Worm (Caenorhabditis elegans) whole organism, L4/young adult: ENCODE measurements around the gene K08D8.5.

Experiments
- W03F9.2 ChIP-seq: fragments of 150-350 bp; optimal IDR thresholded peaks from 2 replicates; lab custom pipeline; 2014; ENCODE audit warnings: missing biosample characterization, missing genetic modification characterization
- dao-5 ChIP-seq: sonication (generic microtip); optimal IDR thresholded peaks from 2 replicates; lab custom pipeline; 2016; ENCODE audit warnings: missing genotype, missing genetic modification characterization, moderate library complexity, missing compliant biosample characterization
- him-1 ChIP-seq: sonication (generic microtip); optimal IDR thresholded peaks from 2 replicates; lab custom pipeline; 2016; ENCODE audit warnings: missing genotype, missing genetic modification reagents, missing genetic modification characterization, missing compliant biosample characterization

The K08D8.5 gene

ce11 chrIV:12915479-12915878 lies 3.5 kb upstream of the K08D8.5 start, which contains the start of gene srz-15:
srz-15 (plus strand) TSS chrIV:12915779.
- no peak for TF ChIP-seq dao-5 (tag; lab: Kevin White, UChicago)

- TF ChIP-seq W03F9.2 (tag; lab: Kevin White, UChicago) = no peak
- TF ChIP-seq him-1 = no peak
- TF ChIP-seq dao-5 (tag; lab: Kevin White, UChicago) = no peak
Observed at ce11 chrIV:12914532-12915019, 2.6 kb upstream of the K08D8.5 start, which contains the start of gene irg-6. irg-6 (minus strand) TSS chrIV:12914969.

- TF ChIP-seq W03F9.2 (tag; lab: Kevin White, UChicago) = no peak
- TF ChIP-seq him-1 = no peak
- no peak for TF ChIP-seq dao-5 (tag; lab: Kevin White, UChicago)
Observed at ce11 chrIV:12909871-12910270, 2.1 kb downstream of the K08D8.5 start, which contains the start of gene K08D8.4. K08D8.4 (minus strand) TSS chrIV:12909998.

- TF ChIP-seq him-1 = no peak
- TF ChIP-seq dao-5 (tag; lab: Kevin White, UChicago) = no peak
- TF ChIP-seq W03F9.2 (tag; lab: Kevin White, UChicago) = no peak
Observed at ce11 chrIV:12906529-12906928, 5.4 kb downstream of the K08D8.5 start, which contains the start of gene K08D8.3. K08D8.3 (minus strand) TSS chrIV:12906659.

- TF ChIP-seq W03F9.2 (tag; lab: Kevin White, UChicago) (no peak), him-1 (no peak), dao-5 (tag; lab: Kevin White, UChicago) (no peak)
Observed at ce11 chrIV:12903687-12904086, 8.2 kb downstream of the K08D8.5 start.

- TF ChIP-seq W03F9.2 (tag; lab: Kevin White, UChicago) (no peak), him-1 (no peak), dao-5 (tag; lab: Kevin White, UChicago) (no peak)
Observed at ce11 chrIV:12902430-12903110, 9.4 kb downstream of the K08D8.5 start, which contains the start of gene K08D8.2. K08D8.2 (plus strand) TSS chrIV:12903060.

- TF ChIP-seq W03F9.2 (tag; lab: Kevin White, UChicago) (no peak), dao-5 (tag; lab: Kevin White, UChicago) (no peak), him-1 (no peak)
Observed at ce11 chrIV:12901602-12902001, 10.3 kb downstream of the K08D8.5 start.

- TF ChIP-seq W03F9.2 (tag; lab: Kevin White, UChicago) (no peak), dao-5 (tag; lab: Kevin White, UChicago) (no peak), him-1 (no peak)
Observed at ce11 chrIV:12900267-12900666, 11.7 kb downstream of the K08D8.5 start, which contains the start of gene K08D8.10. K08D8.10 (plus strand) TSS chrIV:12900567.

- TF ChIP-seq him-1 (no peak), dao-5 (tag; lab: Kevin White, UChicago) (no peak), W03F9.2 (tag; lab: Kevin White, UChicago) (no peak)
Observed at ce11 chrIV:12899392-12899791, 12.5 kb downstream of the K08D8.5 start, which contains the start of gene K08D8.9. K08D8.9 (plus strand) TSS chrIV:12899692.

- TF ChIP-seq W03F9.2 (tag; lab: Kevin White, UChicago) (no peak), dao-5 (tag; lab: Kevin White, UChicago) (no peak), him-1 (no peak)
Observed at ce11 chrIV:12898823-12899222, 13.1 kb downstream of the K08D8.5 start.

ce11 chrIV:12897146-12897545 lies 14.8 kb downstream of the K08D8.5 start:
- TF ChIP-seq him-1 (no peak), dao-5 (tag; lab: Kevin White, UChicago) (no peak), W03F9.2 (tag; lab: Kevin White, UChicago) (no peak)

- TF ChIP-seq him-1 (no peak), W03F9.2 (tag; lab: Kevin White, UChicago) (no peak), dao-5 (tag; lab: Kevin White, UChicago) (no peak)
Observed at ce11 chrIV:12896371-12896882, 15.5 kb downstream of the K08D8.5 start, which contains the start of gene K08D8.7. K08D8.7 (plus strand) TSS chrIV:12896832.

- no peak for TF ChIP-seq him-1
- no peak for TF ChIP-seq W03F9.2 (tag; lab: Kevin White, UChicago)
- no peak for TF ChIP-seq dao-5 (tag; lab: Kevin White, UChicago)
Observed at ce11 chrIV:12894996-12895395, 16.9 kb downstream of the K08D8.5 start, which contains the start of gene K08D8.11. K08D8.11 (plus strand) TSS chrIV:12895296.

- TF ChIP-seq dao-5 (tag; lab: Kevin White, UChicago) (no peak), W03F9.2 (tag; lab: Kevin White, UChicago) (no peak), him-1 (no peak)
Observed at ce11 chrIV:12893166-12893565, 18.8 kb downstream of the K08D8.5 start, which contains the start of gene K08D8.12. K08D8.12 (plus strand) TSS chrIV:12893466.
